Worm (Caenorhabditis elegans): ENCODE results near the gene irld-11.

irld-11 gene

DNA sequence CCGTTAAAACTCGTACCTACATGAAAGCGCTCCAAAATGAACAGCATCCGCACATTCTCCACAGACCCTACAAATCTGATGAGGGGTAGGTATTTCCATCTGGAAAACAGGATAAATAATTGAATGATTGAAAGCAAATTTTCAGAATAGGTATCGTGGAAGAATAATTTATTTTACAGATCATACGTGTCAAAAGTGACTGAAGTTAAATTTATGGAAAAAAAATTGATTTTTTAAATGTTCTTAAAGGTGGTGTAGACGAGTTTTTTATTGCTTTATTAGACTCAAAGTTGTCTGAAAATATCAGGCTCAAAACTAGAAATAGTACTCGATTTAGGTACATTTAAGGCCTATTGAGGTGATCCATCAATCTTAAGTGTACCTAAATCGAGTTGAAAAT, 28.2 kb upstream of the irld-11 start, which contains the start of gene nhr-237:
nhr-237 (minus strand) TSS at position 101 of the 400 bp plus-strand sequence.
- TF ChIP-seq lin-13 (GFP tag; optimal IDR thresholded peaks at IDR 0.05) = no peak
- no peak for TF ChIP-seq nhr-76 (tag; optimal IDR thresholded peaks at IDR 0.05)
- no peak for TF ChIP-seq egl-27 (tag; optimal IDR thresholded peaks at IDR 0.05)
- no peak for TF ChIP-seq mdl-1 (tag; optimal IDR thresholded peaks at IDR 0.05)
- no peak for TF ChIP-seq dpl-1 (GFP tag; optimal IDR thresholded peaks at IDR 0.05)
- no peak for TF ChIP-seq C16A3.4 (tag; optimal IDR thresholded peaks at IDR 0.05)
- no peak for TF ChIP-seq ces-1 (GFP tag; optimal IDR thresholded peaks at IDR 0.05)
- TF ChIP-seq nhr-20 (tag; optimal IDR thresholded peaks at IDR 0.05) = no peak

- TF ChIP-seq lin-35 (GFP tag; optimal IDR thresholded peaks at IDR 0.05) (peak in 1 of 2 experiments; percentile 57), elt-3 (tag; optimal IDR thresholded peaks at IDR 0.05) (peak in 1 of 6 experiments; percentile 26), egl-13 (tag; optimal IDR thresholded peaks at IDR 0.05) (no peak), blmp-1 (tag; optimal IDR thresholded peaks at IDR 0.05) (peak; percentile 65), rnt-1 (tag; optimal IDR thresholded peaks at IDR 0.05) (no peak), nhr-77 (tag; optimal IDR thresholded peaks at IDR 0.05) (peak; percentile 96), nhr-85 (tag) (peak; percentile 87), mep-1 (tag; optimal IDR thresholded peaks at IDR 0.05) (peak; percentile 27), efl-1 (optimal IDR thresholded peaks at IDR 0.05) (peak; percentile 5 to 6), efl-1 (GFP tag; optimal IDR thresholded peaks at IDR 0.05 in 1 of 2) (no peak), lin-39 (tag; optimal IDR thresholded peaks at IDR 0.05) (no peak), fkh-8 (tag; optimal IDR thresholded peaks at IDR 0.05) (peak; percentile 30), C04F5.9 (tag; optimal IDR thresholded peaks at IDR 0.05) (no peak), aha-1 (tag; optimal IDR thresholded peaks at IDR 0.05) (no peak), grh-1 (GFP tag; IDR thresholded peaks at IDR 0.05) (no peak), nhr-11 (tag; optimal IDR thresholded peaks at IDR 0.05) (peak; percentile 3), elt-2 (tag; optimal IDR thresholded peaks at IDR 0.05) (no peak), ztf-11 (tag; optimal IDR thresholded peaks at IDR 0.05) (no peak), hpl-2 (GFP tag; optimal IDR thresholded peaks at IDR 0.05) (no peak), jun-1 (tag; optimal IDR thresholded peaks at IDR 0.05) (peak; percentile 35), lin-15B (tag; optimal IDR thresholded peaks at IDR 0.05) (no peak), F16B12.6 (tag; optimal IDR thresholded peaks at IDR 0.05) (no peak), unc-130 (tag; optimal IDR thresholded peaks at IDR 0.05) (no peak), lsy-2 (tag; optimal IDR thresholded peaks at IDR 0.05) (peak in 1 of 2 experiments; percentile 25), nhr-20 (tag; optimal IDR thresholded peaks at IDR 0.05) (peak; percentile 83), zip-4 (GFP tag; optimal IDR thresholded peaks at IDR 0.05) (no peak), nhr-71 (tag; optimal IDR thresholded peaks at IDR 0.05) (peak; percentile 67), dpl-1 (GFP tag; optimal IDR thresholded peaks at IDR 0.05) (peak in 2 of 3 experiments; percentile 3), nhr-90 (tag; optimal IDR thresholded peaks at IDR 0.05; ENCODE audit: poor library complexity) (peak; percentile 47), C16A3.4 (tag; optimal IDR thresholded peaks at IDR 0.05) (no peak), lin-14 (GFP tag; optimal IDR thresholded peaks at IDR 0.05) (peak; percentile 95), dsc-1 (tag; optimal IDR thresholded peaks at IDR 0.05) (no peak), zag-1 (tag; optimal IDR thresholded peaks at IDR 0.05) (no peak), vab-15 (tag; optimal IDR thresholded peaks at IDR 0.05) (no peak), nhr-28 (tag; optimal IDR thresholded peaks at IDR 0.05) (peak; percentile 83), sup-37 (GFP tag; optimal IDR thresholded peaks at IDR 0.05) (no peak), fkh-4 (tag; optimal IDR thresholded peaks at IDR 0.05; ENCODE audit: borderline replicate concordance) (no peak), sptf-1 (tag; optimal IDR thresholded peaks at IDR 0.05) (no peak), mdl-1 (tag; optimal IDR thresholded peaks at IDR 0.05) (peak in 1 of 2 experiments; percentile 49), ztf-4 (tag; optimal IDR thresholded peaks at IDR 0.05) (peak; percentile 53), Y116A8C.19 (tag; optimal IDR thresholded peaks at IDR 0.05; ENCODE audit: borderline replicate concordance) (no peak), xbp-1 (tag; optimal IDR thresholded peaks at IDR 0.05) (no peak), tbx-2 (tag; optimal IDR thresholded peaks at IDR 0.05) (peak; percentile 45), isw-1 (GFP tag; IDR thresholded peaks at IDR 0.05) (no peak), snu-23 (GFP tag; optimal IDR thresholded peaks at IDR 0.05) (peak; percentile 54), ceh-82 (tag; optimal IDR thresholded peaks at IDR 0.05) (peak in 2 of 3 experiments; percentile 10 to 17), nhr-84 (tag; optimal IDR thresholded peaks at IDR 0.05) (no peak)
Observed at ce11 chrV:1627269-1627668, 27.7 kb upstream of the irld-11 start.

Measured in whole organism, L1 larva.